Worm (Caenorhabditis elegans) whole organism, L3 larva: ENCODE results near the gene K11E4.6.

Experiments
- ZK546.5 ChIP-seq: sonication (generic microtip); optimal IDR thresholded peaks from 2 replicates; lab custom pipeline; 2017; ENCODE audit warnings: missing biosample characterization, missing genetic modification characterization
- ama-1 ChIP-seq: fragments of 150-350 bp; optimal IDR thresholded peaks from 2 replicates; lab custom pipeline; 2018
- ceh-28 ChIP-seq: fragments of 150-350 bp; optimal IDR thresholded peaks from 2 replicates; lab custom pipeline; 2014; ENCODE audit warnings: missing biosample characterization, missing genetic modification reagents, missing genetic modification characterization
- ceh-82 ChIP-seq: fragments of 150-350 bp; optimal IDR thresholded peaks from 2 replicates; lab custom pipeline; 2014; ENCODE audit warnings: missing biosample characterization, missing genetic modification characterization
- ceh-9 ChIP-seq: sonication (generic microtip); optimal IDR thresholded peaks from 2 replicates; lab custom pipeline; 2018; ENCODE audit warnings: missing biosample characterization, missing genetic modification characterization
- egl-27 ChIP-seq: sonication (generic microtip); optimal IDR thresholded peaks from 4 replicates; lab custom pipeline; 2017; ENCODE audit warnings: missing biosample characterization, missing genetic modification reagents, missing genetic modification characterization
- elt-1 ChIP-seq: fragments of 150-350 bp; optimal IDR thresholded peaks from 2 replicates; lab custom pipeline; 2014; ENCODE audit warnings: missing biosample characterization, missing genetic modification characterization
- elt-2 ChIP-seq: sonication (generic microtip); optimal IDR thresholded peaks from 2 replicates; lab custom pipeline; 2016; ENCODE audit warnings: missing genetic modification reagents, mild to moderate bottlenecking, missing genetic modification characterization, missing compliant biosample characterization
- elt-3 ChIP-seq, 3 experiments: fragments of 150-350 bp in 1 of 3; sonication (generic microtip) in 2 of 3; optimal IDR thresholded peaks; 2 replicates in 2 of 3; 4 replicates in 1 of 3; lab custom pipeline; 2014 to 2017; ENCODE audit warnings: missing biosample characterization in 3 of 3, missing genetic modification characterization in 3 of 3
- fkh-10 ChIP-seq: sonication (generic microtip); optimal IDR thresholded peaks from 2 replicates; lab custom pipeline; 2017; ENCODE audit warnings: missing biosample characterization, missing genetic modification reagents, missing genetic modification characterization
- fkh-2 ChIP-seq: fragments of 150-350 bp; optimal IDR thresholded peaks from 2 replicates; lab custom pipeline; 2014; ENCODE audit warnings: missing biosample characterization, missing genetic modification reagents, missing genetic modification characterization
- jun-1 ChIP-seq: fragments of 150-350 bp; optimal IDR thresholded peaks from 2 replicates; lab custom pipeline; 2014; ENCODE audit warnings: missing biosample characterization, missing genetic modification reagents, missing genetic modification characterization
- lin-15B ChIP-seq: fragments of 150-350 bp; optimal IDR thresholded peaks from 2 replicates; lab custom pipeline; 2014; ENCODE audit warnings: missing biosample characterization, missing genetic modification characterization
- mdl-1 ChIP-seq: fragments of 150-350 bp; optimal IDR thresholded peaks from 2 replicates; lab custom pipeline; 2014; ENCODE audit warnings: missing biosample characterization, missing genetic modification characterization
- nfya-1 ChIP-seq: sonication (generic microtip); optimal IDR thresholded peaks from 2 replicates; lab custom pipeline; 2017; ENCODE audit warnings: missing genetic modification characterization, mild to moderate bottlenecking, missing compliant biosample characterization, antibody characterized with exemption, moderate library complexity; ENCODE audit not compliant: insufficient read depth
- nhr-11 ChIP-seq: fragments of 150-350 bp; optimal IDR thresholded peaks from 2 replicates; lab custom pipeline; 2014; ENCODE audit warnings: missing biosample characterization, missing genetic modification characterization
- nhr-23 ChIP-seq: fragments of 150-350 bp; optimal IDR thresholded peaks from 2 replicates; lab custom pipeline; 2014; ENCODE audit warnings: missing biosample characterization, missing genetic modification reagents, missing genetic modification characterization
- nhr-237 ChIP-seq: fragments of 150-350 bp; optimal IDR thresholded peaks from 2 replicates; lab custom pipeline; 2014; ENCODE audit warnings: missing biosample characterization, missing genetic modification characterization
- nhr-28 ChIP-seq: fragments of 150-350 bp; optimal IDR thresholded peaks from 2 replicates; lab custom pipeline; 2014; ENCODE audit warnings: missing biosample characterization, missing genetic modification characterization
- nhr-77 ChIP-seq: fragments of 150-350 bp; optimal IDR thresholded peaks from 2 replicates; lab custom pipeline; 2014; ENCODE audit warnings: missing biosample characterization, missing genetic modification characterization
- pha-4 ChIP-seq: fragments of 150-350 bp; optimal IDR thresholded peaks from 2 replicates; lab custom pipeline; 2014; ENCODE audit warnings: missing biosample characterization, missing genetic modification reagents, missing genetic modification characterization
- pqm-1 ChIP-seq: fragments of 150-350 bp; optimal IDR thresholded peaks from 2 replicates; lab custom pipeline; 2017; ENCODE audit warnings: missing biosample characterization, missing genetic modification characterization, inconsistent platforms
- skn-1 ChIP-seq: fragments of 150-350 bp; optimal IDR thresholded peaks from 2 replicates; lab custom pipeline; 2014; ENCODE audit warnings: missing biosample characterization, missing genetic modification characterization
- tbx-2 ChIP-seq: sonication (generic microtip); optimal IDR thresholded peaks from 2 replicates; lab custom pipeline; 2016; ENCODE audit warnings: mild to moderate bottlenecking, missing genetic modification characterization, missing compliant biosample characterization
- zag-1 ChIP-seq: fragments of 150-350 bp; optimal IDR thresholded peaks from 2 replicates; lab custom pipeline; 2014; ENCODE audit warnings: missing biosample characterization, missing genetic modification characterization
- ztf-4 ChIP-seq: fragments of 150-350 bp; optimal IDR thresholded peaks from 2 replicates; lab custom pipeline; 2014; ENCODE audit warnings: missing biosample characterization, missing genetic modification characterization

Gene K11E4.6

DNA sequence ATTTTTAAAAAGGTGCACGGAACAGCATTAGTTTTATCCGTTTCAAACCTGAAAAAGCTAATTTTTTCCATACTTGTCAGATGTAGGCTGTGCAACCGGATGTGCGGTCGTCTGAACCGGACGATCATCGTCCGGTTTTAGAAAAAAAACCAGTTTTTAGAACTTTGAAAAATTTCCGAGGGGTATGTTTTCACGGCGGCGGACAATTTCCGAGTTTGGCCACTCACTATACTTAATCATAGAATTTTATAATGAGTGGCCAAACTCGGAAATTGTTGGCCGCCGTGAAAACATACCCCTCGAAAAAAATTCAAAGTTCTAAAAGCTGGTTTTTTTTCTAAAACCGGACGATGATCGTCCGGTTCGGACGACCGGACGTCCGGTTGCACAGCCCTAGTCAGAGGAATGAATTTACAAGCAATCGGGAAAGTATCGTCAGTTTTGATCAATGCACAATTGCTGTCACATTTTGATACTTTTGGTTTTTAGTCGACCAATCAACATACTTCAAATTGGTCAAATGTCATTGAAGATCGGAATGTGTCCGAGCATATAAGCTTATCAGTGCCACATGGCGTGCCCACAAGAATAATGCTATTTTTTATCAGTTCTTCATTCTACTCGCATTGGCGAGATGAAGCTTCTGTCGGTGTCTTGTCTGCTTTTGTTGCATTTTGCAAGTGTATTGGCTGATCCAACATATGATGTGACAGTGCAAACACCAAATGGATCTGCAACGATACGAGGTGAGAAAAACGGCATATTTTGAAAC is 35.4 kb downstream of the K11E4.6 start, which contains the start of gene cest-13:
TSS of gene cest-13 (plus strand) at position 562 of the 772 bp plus-strand sequence.
- TF ChIP-seq fkh-2 (no peak), elt-2 (tag; lab: Kevin White, UChicago) (peak; percentile 79), lin-15B (tag; lab: Kevin White, UChicago) (no peak), zag-1 (no peak), ceh-82 (tag; lab: Kevin White, UChicago) (no peak), pqm-1 (tag; lab: Kevin White, UChicago) (peak; percentile 84)

DNA sequence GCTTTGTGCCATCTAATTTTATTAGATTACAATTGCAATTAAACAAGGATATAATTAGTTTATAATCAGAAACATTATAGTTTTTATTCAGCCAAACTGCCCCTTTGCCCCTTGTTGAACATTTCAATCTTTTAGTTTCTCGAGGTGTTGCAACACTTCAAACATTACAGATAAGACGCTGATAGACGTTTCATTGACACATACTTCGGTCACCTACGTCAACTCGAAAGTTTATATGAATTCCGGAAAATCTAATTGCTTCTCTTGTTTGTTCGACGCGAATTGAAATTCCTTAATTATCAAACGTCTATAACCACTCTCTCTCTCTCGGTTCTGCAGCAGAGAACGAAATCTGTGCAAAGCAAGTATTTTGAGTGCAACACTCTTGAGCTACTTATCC is 42.8 kb downstream of the K11E4.6 start:
- TF ChIP-seq elt-2 (tag; lab: Kevin White, UChicago) (peak; percentile 65), jun-1 (no peak)

DNA sequence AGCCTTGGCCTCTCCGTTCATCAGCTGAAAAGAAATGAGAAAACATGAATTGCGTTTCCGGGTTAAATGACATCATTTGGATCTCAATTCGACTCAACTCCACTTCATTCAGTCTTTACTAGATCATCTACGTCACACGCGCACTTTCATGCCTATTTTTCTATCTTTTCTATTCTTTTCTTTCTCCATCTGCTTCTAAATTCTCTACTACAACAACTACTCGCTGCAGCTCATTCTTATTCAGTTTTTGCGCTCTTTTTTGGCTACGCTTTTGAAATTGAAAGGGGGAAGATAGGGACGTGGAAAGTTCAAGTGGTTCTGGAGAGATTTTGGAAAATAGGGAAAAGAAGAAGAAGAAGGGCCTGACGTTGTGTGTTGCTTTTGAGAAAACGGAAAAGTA is 44.1 kb downstream of the K11E4.6 start:
- peak; percentile 49 for TF ChIP-seq tbx-2 (tag; lab: Kevin White, UChicago)
- TF ChIP-seq ama-1 (lab: Kevin White, UChicago), result peak; percentile 22
- peak; percentile 22 for TF ChIP-seq nhr-23 (tag; lab: Kevin White, UChicago)
- TF ChIP-seq mdl-1 (tag; lab: Kevin White, UChicago), result no peak
- no peak for TF ChIP-seq nhr-77 (tag; lab: Kevin White, UChicago)
- TF ChIP-seq elt-3 (tag; optimal IDR thresholded peaks at IDR 0.05; lab: Kevin White, UChicago), result no peak
- peak; percentile 89 for TF ChIP-seq fkh-10
- TF ChIP-seq nfya-1 (tag; lab: Kevin White, UChicago), result peak; percentile 62

- TF ChIP-seq mdl-1 (tag; lab: Kevin White, UChicago) (no peak), nfya-1 (tag; lab: Kevin White, UChicago) (no peak)
- TF ChIP-seq, all 47 proteins: peak for 0
These were observed 46.1 kb downstream of the K11E4.6 start, which contains the start of gene nkb-3 for ce11 chrX:13770508-13770978. TSS of gene nkb-3 (minus strand) at chrX:13770558.

DNA sequence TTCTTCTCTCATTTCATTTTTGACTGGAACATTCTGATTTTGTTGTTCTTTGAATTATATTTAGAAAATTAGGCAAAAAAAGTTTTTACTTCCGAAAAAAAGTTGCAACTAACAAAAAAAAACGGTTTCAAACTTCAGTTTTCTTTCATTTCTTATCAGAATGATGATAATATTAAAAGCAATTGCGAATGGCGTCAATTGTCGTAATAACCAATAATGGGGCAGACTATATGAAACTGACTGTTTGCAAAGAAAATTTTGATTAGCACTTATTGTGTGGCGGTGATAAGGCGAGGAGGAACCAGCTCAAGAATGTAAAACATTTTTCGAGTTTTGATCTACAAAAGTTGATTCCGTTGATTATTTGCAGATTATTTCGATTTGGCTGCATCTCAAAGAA is 48.3 kb downstream of the K11E4.6 start:
- TF ChIP-seq nhr-28 (tag; lab: Kevin White, UChicago) (no peak), egl-27 (tag; lab: Kevin White, UChicago) (no peak), skn-1 (tag; lab: Kevin White, UChicago) (peak; percentile 67), elt-3 (tag; optimal IDR thresholded peaks at IDR 0.05; lab: Kevin White, UChicago) (no peak), zag-1 (no peak), elt-2 (tag; lab: Kevin White, UChicago) (peak; percentile 95), pha-4 (no peak), jun-1 (peak; percentile 4), ZK546.5 (tag; lab: Kevin White, UChicago) (no peak), ceh-9 (tag; lab: Kevin White, UChicago) (no peak), mdl-1 (tag; lab: Kevin White, UChicago) (no peak), nfya-1 (tag; lab: Kevin White, UChicago) (no peak), fkh-10 (no peak), pqm-1 (tag; lab: Kevin White, UChicago) (peak; percentile 84), ztf-4 (tag; lab: Kevin White, UChicago) (no peak)
- TF ChIP-seq, all 47 proteins: peak for 4

DNA sequence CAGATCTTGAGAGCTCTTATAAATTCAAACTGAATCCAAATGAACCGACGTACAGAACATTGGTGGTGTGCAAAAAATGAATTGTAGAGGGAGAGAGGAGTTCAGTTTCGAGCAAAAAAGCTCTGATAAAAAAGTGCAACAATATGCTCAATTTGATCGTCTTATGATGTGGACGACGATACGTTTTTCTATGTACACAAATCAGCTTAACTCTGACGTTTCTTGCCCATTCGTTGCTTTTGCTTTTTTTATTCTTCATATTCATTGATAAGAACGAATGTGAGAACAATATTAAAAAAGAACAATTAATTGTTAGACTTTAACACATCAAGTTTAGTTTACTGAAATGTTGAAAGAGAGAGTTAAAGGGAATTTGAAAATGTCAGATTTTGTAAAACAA is 49.7 kb downstream of the K11E4.6 start:
- TF ChIP-seq pha-4 (peak; percentile 26), pqm-1 (tag; lab: Kevin White, UChicago) (peak; percentile 75), mdl-1 (tag; lab: Kevin White, UChicago) (no peak), elt-2 (tag; lab: Kevin White, UChicago) (peak; percentile 86), nhr-237 (tag; lab: Kevin White, UChicago) (no peak)
- TF ChIP-seq, all 47 proteins: peak for 3

DNA sequence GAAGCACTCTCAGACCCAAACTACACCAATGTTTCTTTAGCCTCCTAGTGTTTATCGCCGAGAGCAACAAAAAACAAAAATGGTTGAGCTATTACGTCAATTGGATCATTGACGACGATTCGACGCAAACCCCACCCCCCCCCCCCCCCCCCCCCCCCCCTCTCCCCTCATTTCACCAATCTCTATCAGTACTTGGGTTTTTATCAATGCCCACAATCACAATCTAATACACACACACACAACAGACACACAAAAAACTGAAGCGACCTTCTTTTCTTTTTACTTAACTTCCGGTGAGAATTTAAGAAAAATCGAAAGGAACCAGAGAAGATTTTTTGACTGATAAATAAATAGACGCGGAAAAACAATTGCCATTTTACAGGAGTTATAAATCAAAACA is 51.0 kb downstream of the K11E4.6 start:
- TF ChIP-seq elt-1 (tag; lab: Kevin White, UChicago) (no peak), skn-1 (tag; lab: Kevin White, UChicago) (no peak), nhr-11 (no peak), ceh-28 (tag; lab: Kevin White, UChicago) (no peak), elt-2 (tag; lab: Kevin White, UChicago) (peak; percentile 61)
